Fruit fly (Drosophila melanogaster) whole organism, embryonic: ENCODE results near the gene CG11593.
A peak's percentile ranks its signal among the peaks of the same experiment; 100 is the strongest.

Source experiments
- Adf1 ChIP-seq: fragments of 200-800 bp; sonication (Bioruptor generic); IDR thresholded peaks from 2 replicates; pipeline ENCODE4 v1.3.6; 2022; ENCODE audit warnings: missing biosample characterization, missing genetic modification characterization
- Aef1 ChIP-seq: fragments of 200-800 bp; sonication (Bioruptor generic); IDR thresholded peaks from 3 replicates; pipeline ENCODE4 v1.3.6; 2022; ENCODE audit warnings: missing biosample characterization, missing genetic modification characterization
- Bgb ChIP-seq: fragments of 200-800 bp; sonication (Bioruptor generic); IDR thresholded peaks from 2 replicates; pipeline ENCODE4 v1.3.6; 2022; ENCODE audit warnings: missing biosample characterization, missing genetic modification characterization; ENCODE audit not compliant: partially characterized antibody
- Blimp-1 ChIP-seq: fragments of 200-800 bp; sonication (Bioruptor generic); optimal IDR thresholded peaks from 3 replicates; lab custom pipeline; 2018; ENCODE audit warnings: missing biosample characterization, missing genetic modification characterization, mild to moderate bottlenecking, moderate library complexity, missing genetic modification reagents
- CG17328 ChIP-seq: fragments of 200-800 bp; sonication (Bioruptor generic); IDR thresholded peaks from 2 replicates; pipeline ENCODE4 v1.3.6; 2022; ENCODE audit warnings: missing biosample characterization, missing genetic modification characterization
- CG17359 ChIP-seq: fragments of 200-800 bp; sonication (Bioruptor generic); optimal IDR thresholded peaks from 3 replicates; lab custom pipeline; 2018; ENCODE audit warnings: missing biosample characterization, mild to moderate bottlenecking, missing genetic modification characterization, moderate library complexity
- CG17612 ChIP-seq: fragments of 200-800 bp; sonication (Bioruptor generic); IDR thresholded peaks from 2 replicates; pipeline ENCODE4 v1.3.6; 2022; ENCODE audit warnings: missing biosample characterization, missing genetic modification characterization
- CG2875 ChIP-seq: fragments of 200-800 bp; sonication (Bioruptor generic); optimal IDR thresholded peaks from 2 replicates; lab custom pipeline; 2017; ENCODE audit warnings: missing biosample characterization, mild to moderate bottlenecking, missing genetic modification characterization, missing genetic modification reagents
- CG3163 ChIP-seq: fragments of 200-800 bp; sonication (Bioruptor generic); optimal IDR thresholded peaks from 3 replicates; lab custom pipeline; 2016; ENCODE audit warnings: missing biosample characterization, missing genetic modification characterization
- CG4617 ChIP-seq: fragments of 200-800 bp; sonication (Bioruptor generic); optimal IDR thresholded peaks from 3 replicates; lab custom pipeline; 2016; ENCODE audit warnings: missing biosample characterization, missing genetic modification characterization, borderline replicate concordance
- CG5953 ChIP-seq: fragments of 200-800 bp; sonication (Bioruptor generic); IDR thresholded peaks from 2 replicates; pipeline ENCODE4 v1.3.6; 2022; ENCODE audit warnings: missing biosample characterization, missing genetic modification characterization
- CG6765 ChIP-seq: fragments of 200-800 bp; sonication (Bioruptor generic); optimal IDR thresholded peaks from 3 replicates; lab custom pipeline; 2017; ENCODE audit warnings: missing biosample characterization, mild to moderate bottlenecking, missing genetic modification characterization
- CG7271 ChIP-seq: fragments of 200-800 bp; sonication (Bioruptor generic); optimal IDR thresholded peaks from 2 replicates; lab custom pipeline; 2018; ENCODE audit warnings: missing biosample characterization, mild to moderate bottlenecking, missing genetic modification characterization, moderate library complexity
- CG8290 ChIP-seq, 3 experiments: fragments of 200-800 bp; sonication (Bioruptor generic); optimal IDR thresholded peaks; 2 replicates each; lab custom pipeline; 2016 to 2019; ENCODE audit warnings: missing biosample characterization in 3 of 3, missing genetic modification characterization in 3 of 3, mild to moderate bottlenecking in 2 of 3, moderate library complexity in 1 of 3
- CG9817 ChIP-seq: fragments of 200-800 bp; sonication (Bioruptor generic); optimal IDR thresholded peaks from 2 replicates; lab custom pipeline; 2018; ENCODE audit warnings: missing biosample characterization, mild to moderate bottlenecking, missing genetic modification characterization, moderate library complexity
- Deaf1 ChIP-seq: fragments of 200-800 bp; optimal IDR thresholded peaks from 3 replicates; lab custom pipeline; 2019; ENCODE audit warnings: missing biosample characterization, mild to moderate bottlenecking, missing genetic modification characterization, moderate library complexity
- Dll ChIP-seq: fragments of 200-800 bp; sonication (Bioruptor generic); IDR thresholded peaks from 4 replicates; pipeline ENCODE4 v1.3.6; 2022; ENCODE audit warnings: missing biosample characterization, missing genetic modification characterization; ENCODE audit not compliant: partially characterized antibody
- Dref ChIP-seq: fragments of 200-800 bp; sonication (Bioruptor generic); IDR thresholded peaks from 2 replicates; pipeline ENCODE4 v1.3.6; 2022; ENCODE audit warnings: missing biosample characterization, missing genetic modification characterization
- Hey ChIP-seq: fragments of 200-800 bp; sonication (Bioruptor generic); optimal IDR thresholded peaks from 3 replicates; lab custom pipeline; 2018; ENCODE audit warnings: missing biosample characterization, mild to moderate bottlenecking, missing genetic modification characterization
- HmgD ChIP-seq: fragments of 200-800 bp; sonication (Bioruptor generic); optimal IDR thresholded peaks from 3 replicates; lab custom pipeline; 2016; ENCODE audit warnings: missing biosample characterization, missing genetic modification characterization
- Hr39 ChIP-seq: fragments of >200 bp; optimal IDR thresholded peaks from 2 replicates; lab custom pipeline; 2017
- Jarid2 ChIP-seq: fragments of 200-800 bp; sonication (Bioruptor generic); optimal IDR thresholded peaks from 3 replicates; lab custom pipeline; 2017; ENCODE audit warnings: mild to moderate bottlenecking, missing biosample characterization, missing genetic modification reagents, missing genetic modification characterization
- Kr ChIP-seq: fragments of 200-800 bp; sonication (Bioruptor generic); optimal IDR thresholded peaks from 2 replicates; lab custom pipeline; 2017; ENCODE audit warnings: missing biosample characterization, mild to moderate bottlenecking, missing genetic modification characterization
- Med ChIP-seq: fragments of 200-800 bp; sonication (Bioruptor generic); peaks from one replicate; lab custom pipeline; 2016; ENCODE audit warnings: missing biosample characterization, missing genetic modification characterization, mild to moderate bottlenecking, inconsistent platforms, moderate library complexity
- Meics ChIP-seq: fragments of 200-800 bp; sonication (Bioruptor generic); optimal IDR thresholded peaks from 2 replicates; lab custom pipeline; 2017; ENCODE audit warnings: missing biosample characterization, mild to moderate bottlenecking, missing genetic modification characterization
- Opbp ChIP-seq: fragments of 200-800 bp; sonication (Bioruptor generic); IDR thresholded peaks from 3 replicates; pipeline ENCODE4 v1.3.6; 2022; ENCODE audit warnings: missing biosample characterization, missing genetic modification characterization; ENCODE audit not compliant: partially characterized antibody
- Sry-β ChIP-seq: fragments of 200-800 bp; sonication (Bioruptor generic); optimal IDR thresholded peaks from 2 replicates; lab custom pipeline; 2018; ENCODE audit warnings: missing biosample characterization, mild to moderate bottlenecking, missing genetic modification characterization, moderate library complexity
- Taf1 ChIP-seq: fragments of 200-800 bp; sonication (Bioruptor generic); IDR thresholded peaks from 2 replicates; pipeline ENCODE4 v1.3.6; 2022; ENCODE audit warnings: missing biosample characterization, missing genetic modification characterization
- br ChIP-seq: fragments of >200 bp; optimal IDR thresholded peaks from 2 replicates; lab custom pipeline; 2017
- cato ChIP-seq: fragments of 200-800 bp; sonication (Bioruptor generic); optimal IDR thresholded peaks from 2 replicates; lab custom pipeline; 2016; ENCODE audit warnings: missing biosample characterization, missing genetic modification characterization, borderline replicate concordance
- ci ChIP-seq: fragments of 200-800 bp; sonication (Bioruptor generic); IDR thresholded peaks from 3 replicates; pipeline ENCODE4 v1.3.6; 2022; ENCODE audit warnings: missing biosample characterization, missing genetic modification characterization
- gsb ChIP-seq: fragments of 200-800 bp; sonication (Bioruptor generic); IDR thresholded peaks from 2 replicates; pipeline ENCODE4 v1.3.6; 2022; ENCODE audit warnings: missing biosample characterization, missing genetic modification characterization
- jumu ChIP-seq: fragments of 200-800 bp; sonication (Bioruptor generic); optimal IDR thresholded peaks from 3 replicates; lab custom pipeline; 2016; ENCODE audit warnings: missing biosample characterization, missing genetic modification characterization
- nau ChIP-seq: fragments of 200-800 bp; sonication (Bioruptor generic); optimal IDR thresholded peaks from 3 replicates; lab custom pipeline; 2017; ENCODE audit warnings: missing biosample characterization, mild to moderate bottlenecking, missing genetic modification characterization, missing genetic modification reagents
- onecut ChIP-seq: fragments of 200-800 bp; sonication (Bioruptor generic); IDR thresholded peaks from 2 replicates; pipeline ENCODE4 v1.3.6; 2022; ENCODE audit warnings: missing biosample characterization, missing genetic modification characterization
- psq ChIP-seq: fragments of 200-800 bp; sonication (Bioruptor generic); optimal IDR thresholded peaks from 2 replicates; lab custom pipeline; 2017; ENCODE audit warnings: missing biosample characterization, missing genetic modification characterization
- repo ChIP-seq: fragments of 200-800 bp; sonication (Bioruptor generic); optimal IDR thresholded peaks from 2 replicates; lab custom pipeline; 2016; ENCODE audit warnings: missing biosample characterization, missing genetic modification characterization
- row ChIP-seq: fragments of 200-800 bp; sonication (Bioruptor generic); IDR thresholded peaks from 3 replicates; pipeline ENCODE4 v1.3.6; 2022; ENCODE audit warnings: missing biosample characterization, missing genetic modification characterization
- sc ChIP-seq, 3 experiments: fragments of >200 bp in 2 of 3; fragments of 200-800 bp in 1 of 3; sonication (Bioruptor generic) in 1 of 3; optimal IDR thresholded peaks; 2 replicates in 2 of 3; 3 replicates in 1 of 3; lab custom pipeline; 2017; ENCODE audit warnings: mild to moderate bottlenecking in 1 of 3, missing biosample characterization in 1 of 3, missing genetic modification characterization in 1 of 3, missing genetic modification reagents in 1 of 3
- shn ChIP-seq: fragments of 200-800 bp; sonication (Bioruptor generic); optimal IDR thresholded peaks from 3 replicates; lab custom pipeline; 2016; ENCODE audit warnings: missing biosample characterization, missing genetic modification characterization
- sim ChIP-seq: fragments of 200-800 bp; sonication (Bioruptor generic); IDR thresholded peaks from 2 replicates; pipeline ENCODE4 v1.3.6; 2022; ENCODE audit warnings: missing biosample characterization, missing genetic modification characterization
- sima ChIP-seq: fragments of 200-800 bp; sonication (Bioruptor generic); optimal IDR thresholded peaks from 2 replicates; lab custom pipeline; 2016; ENCODE audit warnings: missing biosample characterization, missing genetic modification characterization
- sob ChIP-seq: fragments of 200-800 bp; sonication (Bioruptor generic); IDR thresholded peaks from 2 replicates; pipeline ENCODE4 v1.3.6; 2022; ENCODE audit warnings: missing biosample characterization, missing genetic modification characterization
- sr ChIP-seq: fragments of 200-800 bp; sonication (Bioruptor generic); IDR thresholded peaks from 3 replicates; pipeline ENCODE4 v1.3.6; 2022; ENCODE audit warnings: missing biosample characterization, missing genetic modification characterization
- sug ChIP-seq: fragments of 200-800 bp; optimal IDR thresholded peaks from 2 replicates; lab custom pipeline; 2019; ENCODE audit warnings: missing biosample characterization, mild to moderate bottlenecking, missing genetic modification characterization, moderate library complexity
- tup ChIP-seq: fragments of 200-800 bp; sonication (Bioruptor generic); optimal IDR thresholded peaks from 2 replicates; lab custom pipeline; 2016; ENCODE audit warnings: missing biosample characterization, mild to moderate bottlenecking, missing genetic modification characterization, moderate library complexity
- z ChIP-seq: fragments of 200-800 bp; sonication (Bioruptor generic); IDR thresholded peaks from 3 replicates; pipeline ENCODE4 v1.3.6; 2022; ENCODE audit warnings: missing biosample characterization, missing genetic modification characterization
- zen ChIP-seq: fragments of 200-800 bp; sonication (Bioruptor generic); optimal IDR thresholded peaks from 3 replicates; lab custom pipeline; 2018; ENCODE audit warnings: missing biosample characterization, mild to moderate bottlenecking, missing genetic modification characterization, moderate library complexity
- zen2 ChIP-seq: fragments of 200-800 bp; sonication (Bioruptor generic); IDR thresholded peaks from 3 replicates; pipeline ENCODE4 v1.3.6; 2022; ENCODE audit warnings: missing biosample characterization, missing genetic modification characterization; ENCODE audit not compliant: partially characterized antibody

The CG11593 gene

DNA sequence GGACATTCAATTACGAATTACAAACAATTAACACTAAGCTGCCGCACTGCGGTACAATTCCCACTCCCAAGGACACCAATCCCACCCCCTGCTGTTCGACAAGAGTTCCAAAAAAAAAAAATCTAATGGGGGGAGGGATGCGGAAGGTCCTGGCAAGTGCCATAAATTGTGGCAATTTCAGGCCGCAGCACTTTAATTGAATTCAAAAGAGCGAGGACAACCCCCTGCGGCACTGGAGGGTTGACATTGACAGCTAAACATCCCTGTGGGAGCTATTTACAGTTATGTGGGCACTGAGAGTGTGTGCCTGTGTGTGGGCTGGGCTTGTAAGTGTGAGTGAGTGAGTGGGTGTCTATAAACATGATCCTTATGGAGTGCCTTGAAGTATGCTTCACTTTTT lies 36.6 kb upstream of the CG11593 start (continued):
- peak; percentile 88 for TF ChIP-seq Hey (tag; lab: Kevin White, UChicago)
- TF ChIP-seq CG17328 (GFP tag; lab: Robert Waterston, UW): no peak
- no peak for TF ChIP-seq sc (optimal IDR thresholded peaks at IDR 0.05; lab: Kevin White, UChicago)
- TF ChIP-seq sc (GFP tag; optimal IDR thresholded peaks at IDR 0.05; lab: Kevin White, UChicago): no peak
- TF ChIP-seq psq (GFP tag; lab: Kevin White, UChicago): no peak
- 0 out of 3 replicates have a peak, but pooled peaks have one; percentile 25 for TF ChIP-seq sr

DNA sequence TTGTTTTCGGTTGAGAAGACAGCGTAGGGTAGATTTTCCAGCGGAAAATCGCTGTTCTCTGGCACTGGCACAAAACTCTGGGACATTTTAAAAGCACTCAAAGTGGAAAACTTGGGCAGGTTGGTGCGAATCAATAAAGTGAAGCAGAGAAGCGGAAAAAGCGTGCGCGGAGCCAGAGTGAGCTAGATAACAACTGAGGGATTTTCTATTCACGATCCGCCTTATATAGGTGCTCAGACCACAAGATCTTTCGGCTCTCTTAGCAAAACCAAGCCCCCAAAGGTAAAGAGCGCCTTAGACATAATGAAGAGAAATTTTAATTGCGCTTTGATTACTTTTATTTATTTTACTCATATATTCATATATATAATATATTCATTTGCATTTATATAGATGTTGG lies 33.5 kb upstream of the CG11593 start, which contains the start of gene Faa:
Gene Faa, minus strand, starts transcription at position 200 of the 400 bp plus-strand sequence.
- TF ChIP-seq repo (no peak), CG6765 (GFP tag; lab: Kevin White, UChicago) (no peak), CG3163 (peak; percentile 88), HmgD (GFP tag; lab: Kevin White, UChicago) (no peak), CG17359 (tag; lab: Kevin White, UChicago) (no peak), Opbp (0 out of 3 replicates have a peak, but pooled peaks have one; percentile 16), CG7271 (no peak), onecut (GFP tag; lab: Robert Waterston, UW) (peak; percentile 62), shn (GFP tag; lab: Kevin White, UChicago) (no peak), zen2 (0 out of 3 replicates have a peak, but pooled peaks have one; percentile 22), Deaf1 (tag; lab: Kevin White, UChicago) (no peak), row (no peak), CG4617 (GFP tag; lab: Kevin White, UChicago) (no peak), jumu (GFP tag; lab: Kevin White, UChicago) (no peak), Meics (GFP tag; lab: Kevin White, UChicago) (no peak), Taf1 (GFP tag; lab: Robert Waterston, UW) (no peak), CG2875 (GFP tag; lab: Kevin White, UChicago) (no peak), Kr (GFP tag; lab: Kevin White, UChicago) (no peak), sim (GFP tag; lab: Robert Waterston, UW) (no peak), cato (no peak), Aef1 (GFP tag; lab: Robert Waterston, UW) (no peak), zen (tag; lab: Kevin White, UChicago) (no peak), CG8290 (GFP tag; optimal IDR thresholded peaks at IDR 0.05; lab: Kevin White, UChicago) (no peak), CG8290 (tag; optimal IDR thresholded peaks at IDR 0.05; lab: Kevin White, UChicago) (peak in 1 of 2 experiments; percentile 17), Bgb (GFP tag; lab: Robert Waterston, UW) (0 out of 2 replicates have a peak, but pooled peaks have one; percentile 28), nau (GFP tag; lab: Kevin White, UChicago) (no peak), sima (GFP tag; lab: Kevin White, UChicago) (no peak), ci (GFP tag; lab: Robert Waterston, UW) (peak; percentile 32; the same call in 1 of the 3 replicates), CG17612 (GFP tag; lab: Robert Waterston, UW) (no peak), tup (GFP tag; lab: Kevin White, UChicago) (no peak), Adf1 (GFP tag; lab: Robert Waterston, UW) (no peak), sob (peak; percentile 36; the same call in 1 of the 2 replicates), CG5953 (GFP tag; lab: Robert Waterston, UW) (no peak), z (GFP tag; lab: Robert Waterston, UW) (peak; percentile 93), br (lab: Kevin White, UChicago) (no peak), Sry-β (no peak), CG9817 (no peak), Dref (no peak), sug (no peak), Hr39 (lab: Kevin White, UChicago) (no peak), Dll (0 out of 4 replicates have a peak, but pooled peaks have one; percentile 21), Blimp-1 (no peak), Med (GFP tag; lab: Kevin White, UChicago) (peak; percentile 42), gsb (GFP tag; lab: Robert Waterston, UW) (no peak), Jarid2 (peak; percentile 75)
